Worm (Caenorhabditis elegans): ENCODE results near the gene dhgd-1.
A peak's percentile ranks its signal among the peaks of the same experiment; 100 is the strongest.

Gene dhgd-1

ce11 chrII:11512921-11513320, 39.0 kb downstream of the dhgd-1 start:
- peak; percentile 59 for TF ChIP-seq aha-1 (tag)
- TF ChIP-seq lim-7 (GFP tag; IDR thresholded peaks at IDR 0.05), result no peak
- no peak for TF ChIP-seq lir-3 (tag; optimal IDR thresholded peaks at IDR 0.05)
- peak in 1 of 2 experiments; percentile 74 for TF ChIP-seq unc-62 (GFP tag; optimal IDR thresholded peaks at IDR 0.05 in 1 of 2)
- TF ChIP-seq unc-62 (tag; optimal IDR thresholded peaks at IDR 0.05), result no peak
- no peak for TF ChIP-seq T20F7.1 (GFP tag; optimal IDR thresholded peaks at IDR 0.05)

- no peak for TF ChIP-seq nhr-102 (tag; optimal IDR thresholded peaks at IDR 0.05)
- no peak for TF ChIP-seq fkh-10 (GFP tag; optimal IDR thresholded peaks at IDR 0.05)
- TF ChIP-seq ceh-20 (GFP tag; IDR thresholded peaks at IDR 0.05), result no peak
- no peak for TF ChIP-seq jun-1 (tag; optimal IDR thresholded peaks at IDR 0.05)
- TF ChIP-seq daf-19 (GFP tag; conservative IDR thresholded peaks at IDR 0.05), result no peak
- TF ChIP-seq Y5F2A.4 (GFP tag; optimal IDR thresholded peaks at IDR 0.05), result no peak
- TF ChIP-seq R02D3.7 (tag; optimal IDR thresholded peaks at IDR 0.05), result no peak
- TF ChIP-seq F49E8.2 (tag; optimal IDR thresholded peaks at IDR 0.05; ENCODE audit: borderline replicate concordance), result no peak
Observed at ce11 chrII:11510373-11510772, 41.5 kb downstream of the dhgd-1 start, which contains the start of gene npr-41. TSS of gene npr-41 (plus strand) at chrII:11510673.

- TF ChIP-seq ZK337.2 (GFP tag; IDR thresholded peaks at IDR 0.05), result no peak
- no peak for TF ChIP-seq duxl-1 (tag; optimal IDR thresholded peaks at IDR 0.05; ENCODE audit: poor library complexity)
- no peak for TF ChIP-seq egl-43 (GFP tag; IDR thresholded peaks at IDR 0.05)
Observed at ce11 chrII:11503761-11504160, 48.1 kb downstream of the dhgd-1 start.

ce11 chrII:11501956-11502355, 49.9 kb downstream of the dhgd-1 start:
- TF ChIP-seq R02D3.7 (tag; optimal IDR thresholded peaks at IDR 0.05) (no peak), hlh-11 (tag; optimal IDR thresholded peaks at IDR 0.05) (peak; percentile 51), nhr-48 (tag; optimal IDR thresholded peaks at IDR 0.05) (peak; percentile 28), lin-39 (tag; optimal IDR thresholded peaks at IDR 0.05) (no peak), unc-130 (GFP tag; optimal IDR thresholded peaks at IDR 0.05) (no peak), fkh-10 (GFP tag; optimal IDR thresholded peaks at IDR 0.05) (no peak), spr-1 (tag; optimal IDR thresholded peaks at IDR 0.05) (no peak), dve-1 (tag; optimal IDR thresholded peaks at IDR 0.05; ENCODE audit: insufficient read depth) (no peak), nhr-28 (tag; optimal IDR thresholded peaks at IDR 0.05) (peak; percentile 86), zip-2 (tag; optimal IDR thresholded peaks at IDR 0.05) (no peak), unc-39 (tag; optimal IDR thresholded peaks at IDR 0.05) (no peak), T26A8.4 (GFP tag; IDR thresholded peaks at IDR 0.05) (no peak), madf-9 (GFP tag; conservative IDR thresholded peaks at IDR 0.05) (no peak), nhr-25 (tag; optimal IDR thresholded peaks at IDR 0.05; ENCODE audit: borderline replicate concordance, insufficient read depth) (peak; percentile 6), mxl-3 (GFP tag; optimal IDR thresholded peaks at IDR 0.05) (peak; percentile 68), mdl-1 (tag; optimal IDR thresholded peaks at IDR 0.05) (peak in 1 of 2 experiments; percentile 54)

ce11 chrII:11500198-11500597, 51.7 kb downstream of the dhgd-1 start, which contains the start of gene B0334.20:
TSS of gene B0334.20 (minus strand) at chrII:11500459.
- TF ChIP-seq nhr-28 (tag; optimal IDR thresholded peaks at IDR 0.05) (peak; percentile 81), mep-1 (tag; optimal IDR thresholded peaks at IDR 0.05) (no peak), daf-16 (GFP tag; optimal IDR thresholded peaks at IDR 0.05) (no peak), daf-16 (tag; optimal IDR thresholded peaks at IDR 0.05) (peak; percentile 62), T20F7.1 (GFP tag; optimal IDR thresholded peaks at IDR 0.05) (no peak), lin-39 (tag; optimal IDR thresholded peaks at IDR 0.05) (no peak), ama-1 (optimal IDR thresholded peaks at IDR 0.05) (no peak), ZK337.2 (GFP tag; IDR thresholded peaks at IDR 0.05) (no peak), pqm-1 (tag; optimal IDR thresholded peaks at IDR 0.05) (peak; percentile 46), unc-130 (GFP tag; optimal IDR thresholded peaks at IDR 0.05) (no peak), T26A8.4 (GFP tag; IDR thresholded peaks at IDR 0.05) (no peak), nhr-42 (GFP tag; IDR thresholded peaks at IDR 0.05) (no peak), php-3 (GFP tag; IDR thresholded peaks at IDR 0.05) (peak; percentile 42; the same call in 1 of the 2 replicates), zip-2 (tag; optimal IDR thresholded peaks at IDR 0.05) (no peak), lir-3 (tag; optimal IDR thresholded peaks at IDR 0.05) (no peak)
